Fruit fly (Drosophila melanogaster) S2 (cell line): Measurements from ENCODE around the gene CG32485.

Experiments
- CG8478 ChIP-seq: fragments of >200 bp; optimal IDR thresholded peaks from 2 replicates; lab custom pipeline; 2018
- CTCF ChIP-seq, 2 experiments: fragments of >200 bp; optimal IDR thresholded peaks; 2 replicates each; lab custom pipeline; 2018

- TF ChIP-seq CTCF (optimal IDR thresholded peaks at IDR 0.05; lab: Kevin White, UChicago) (no peak), CG8478 (lab: Kevin White, UChicago) (no peak)
Observed at dm6 chr3L:3073460-3073859, 23.3 kb downstream of the CG32485 start.
